Worm (Caenorhabditis elegans) whole organism, L1 larva: ENCODE data around the gene hint-3.

Source experiments
- ceh-82 ChIP-seq, 3 experiments: fragments of 150-350 bp in 1 of 3; sonication (generic microtip) in 2 of 3; optimal IDR thresholded peaks; 2 replicates each; lab custom pipeline; 2014 to 2017; ENCODE audit warnings: missing biosample characterization in 3 of 3, missing genetic modification characterization in 3 of 3
- fos-1 ChIP-seq: fragments of 150-350 bp; optimal IDR thresholded peaks from 2 replicates; lab custom pipeline; 2014; ENCODE audit warnings: missing biosample characterization, missing genetic modification characterization
- lin-39 ChIP-seq: fragments of 150-350 bp; optimal IDR thresholded peaks from 2 replicates; lab custom pipeline; 2014; ENCODE audit warnings: missing biosample characterization, missing genetic modification reagents, missing genetic modification characterization
- nhr-19 ChIP-seq: fragments of 200-800 bp; sonication (Bioruptor generic); conservative IDR thresholded peaks from 2 replicates; pipeline ENCODE4 v1.3.6; 2022; ENCODE audit warnings: missing genetic modification characterization, missing compliant biosample characterization
- pag-3 ChIP-seq: sonication (generic microtip); optimal IDR thresholded peaks from 2 replicates; lab custom pipeline; 2017; ENCODE audit warnings: missing genetic modification characterization, mild to moderate bottlenecking, missing compliant biosample characterization, antibody characterized with exemption, borderline replicate concordance; ENCODE audit not compliant: insufficient read depth
- skn-1 ChIP-seq: fragments of 150-350 bp; optimal IDR thresholded peaks from 2 replicates; lab custom pipeline; 2014; ENCODE audit warnings: missing biosample characterization, missing genetic modification characterization
- zag-1 ChIP-seq: fragments of 150-350 bp; optimal IDR thresholded peaks from 2 replicates; lab custom pipeline; 2014; ENCODE audit warnings: missing biosample characterization, missing genetic modification characterization

- TF ChIP-seq ceh-82 (tag; optimal IDR thresholded peaks at IDR 0.05; lab: Kevin White, UChicago) = no peak
- TF ChIP-seq zag-1 (tag; lab: Kevin White, UChicago) = no peak
- TF ChIP-seq skn-1 (tag; lab: Kevin White, UChicago) = no peak
- TF ChIP-seq lin-39 = no peak
- TF ChIP-seq fos-1 (tag; lab: Kevin White, UChicago) = no peak
- TF ChIP-seq nhr-19 = no peak
- no peak for TF ChIP-seq pag-3 (tag; lab: Kevin White, UChicago)
Observed at ce11 chrV:7742485-7742959, 17.8 kb upstream of the hint-3 start, which contains the start of gene fbxl-5.
